Worm (Caenorhabditis elegans): ENCODE measurements around the gene F12E12.6.

F12E12.6 gene

ce11 chrII:3753598-3753997 lies 16.9 kb upstream of the F12E12.6 start, which contains the start of gene rcd-1:
rcd-1 (plus strand) TSS chrII:3753898.
- TF ChIP-seq nhr-6 (tag; optimal IDR thresholded peaks at IDR 0.05) (no peak), mab-5 (tag; optimal IDR thresholded peaks at IDR 0.05) (no peak), unc-62 (GFP tag; optimal IDR thresholded peaks at IDR 0.05) (no peak), ceh-82 (tag; optimal IDR thresholded peaks at IDR 0.05) (no peak), lsy-2 (tag; optimal IDR thresholded peaks at IDR 0.05) (no peak), ztf-1 (GFP tag; conservative IDR thresholded peaks at IDR 0.05) (no peak)

ce11 chrII:3752184-3752583 lies 15.4 kb upstream of the F12E12.6 start, which contains the start of gene sdz-11:
sdz-11 (minus strand) TSS chrII:3752284.
- TF ChIP-seq ztf-1 (GFP tag; conservative IDR thresholded peaks at IDR 0.05) = no peak
- TF ChIP-seq fos-1 (tag; optimal IDR thresholded peaks at IDR 0.05) = no peak

- TF ChIP-seq ztf-4 (tag; optimal IDR thresholded peaks at IDR 0.05) (no peak), R02D3.7 (tag; optimal IDR thresholded peaks at IDR 0.05) (no peak), nhr-10 (tag; optimal IDR thresholded peaks at IDR 0.05) (no peak), crh-2 (tag; optimal IDR thresholded peaks at IDR 0.05) (no peak), blmp-1 (tag; optimal IDR thresholded peaks at IDR 0.05; ENCODE audit: insufficient read depth) (no peak), ztf-1 (GFP tag; conservative IDR thresholded peaks at IDR 0.05) (no peak), sma-3 (GFP tag; optimal IDR thresholded peaks at IDR 0.05) (no peak), gmeb-1 (tag; optimal IDR thresholded peaks at IDR 0.05) (no peak), ceh-82 (tag; optimal IDR thresholded peaks at IDR 0.05) (no peak), sem-4 (tag; optimal IDR thresholded peaks at IDR 0.05) (no peak), mdl-1 (tag; optimal IDR thresholded peaks at IDR 0.05) (no peak), alr-1 (tag; optimal IDR thresholded peaks at IDR 0.05) (no peak), nhr-237 (tag; optimal IDR thresholded peaks at IDR 0.05) (no peak), nhr-23 (tag; optimal IDR thresholded peaks at IDR 0.05) (no peak), lin-11 (tag; optimal IDR thresholded peaks at IDR 0.05) (no peak)
These were observed 13.9 kb upstream of the F12E12.6 start, which contains the start of gene fbxb-91 for ce11 chrII:3750685-3751084. fbxb-91 (minus strand) TSS chrII:3750785.

ce11 chrII:3748719-3749118 lies 12.0 kb upstream of the F12E12.6 start, which contains the start of gene fbxb-90:
fbxb-90 (minus strand) TSS chrII:3748819.
- no peak for TF ChIP-seq egl-27 (tag; optimal IDR thresholded peaks at IDR 0.05)
- TF ChIP-seq crh-2 (tag; optimal IDR thresholded peaks at IDR 0.05) = no peak
- no peak for TF ChIP-seq ztf-4 (tag; optimal IDR thresholded peaks at IDR 0.05)
- no peak for TF ChIP-seq ama-1 (optimal IDR thresholded peaks at IDR 0.05)
- TF ChIP-seq lin-39 (tag; optimal IDR thresholded peaks at IDR 0.05) = no peak
- TF ChIP-seq nhr-77 (tag; optimal IDR thresholded peaks at IDR 0.05) = no peak
- TF ChIP-seq nhr-129 (tag; optimal IDR thresholded peaks at IDR 0.05) = no peak
- no peak for TF ChIP-seq alr-1 (tag; optimal IDR thresholded peaks at IDR 0.05)
- TF ChIP-seq mab-5 (tag; optimal IDR thresholded peaks at IDR 0.05) = no peak
- no peak for TF ChIP-seq ceh-16 (tag; optimal IDR thresholded peaks at IDR 0.05)

- TF ChIP-seq blmp-1 (tag; optimal IDR thresholded peaks at IDR 0.05; ENCODE audit: insufficient read depth) (no peak), ztf-11 (tag; optimal IDR thresholded peaks at IDR 0.05) (no peak), ceh-82 (tag; optimal IDR thresholded peaks at IDR 0.05) (no peak), Y55F3AM.14 (GFP tag; optimal IDR thresholded peaks at IDR 0.05) (no peak), lin-13 (GFP tag; optimal IDR thresholded peaks at IDR 0.05) (no peak), ama-1 (optimal IDR thresholded peaks at IDR 0.05) (no peak), dmd-4 (tag; optimal IDR thresholded peaks at IDR 0.05) (no peak)
These were observed 10.7 kb upstream of the F12E12.6 start, which contains the start of gene fbxb-92 for ce11 chrII:3747405-3747804. fbxb-92 (minus strand) TSS chrII:3747505.

- TF ChIP-seq lin-11 (tag; optimal IDR thresholded peaks at IDR 0.05) (no peak), sma-9 (GFP tag; optimal IDR thresholded peaks at IDR 0.05) (peak; percentile 62), sma-9 (tag; optimal IDR thresholded peaks at IDR 0.05) (no peak)
These were observed 7.0 kb upstream of the F12E12.6 start, which contains the start of gene nta-1 for ce11 chrII:3743684-3744200. nta-1 (minus strand) TSS chrII:3743814.

All from whole organism, L2 larva.